Fruit fly (Drosophila melanogaster) whole organism, pupa: ENCODE results near the gene Ost48.

Experiments used
- CG10348 ChIP-seq: fragments of 200-800 bp; sonication (Bioruptor generic); IDR thresholded peaks from 2 replicates; pipeline ENCODE4 v1.3.6; 2022; ENCODE audit warnings: missing biosample characterization, missing genetic modification characterization
- CG12605 ChIP-seq: fragments of 200-800 bp; sonication (Bioruptor generic); IDR thresholded peaks from 2 replicates; pipeline ENCODE4 v1.3.6; 2022; ENCODE audit warnings: missing biosample characterization, missing genetic modification characterization
- CG13204 ChIP-seq: fragments of 200-800 bp; sonication (Bioruptor generic); optimal IDR thresholded peaks from 2 replicates; lab custom pipeline; 2018; ENCODE audit warnings: missing biosample characterization, mild to moderate bottlenecking, missing genetic modification characterization, moderate library complexity
- CG14655 ChIP-seq: fragments of 200-800 bp; sonication (Bioruptor generic); optimal IDR thresholded peaks from 3 replicates; lab custom pipeline; 2017; ENCODE audit warnings: mild to moderate bottlenecking, missing biosample characterization, missing genetic modification reagents, missing genetic modification characterization
- CG15710 ChIP-seq: fragments of 200-800 bp; sonication (Bioruptor generic); optimal IDR thresholded peaks from 2 replicates; lab custom pipeline; 2018; ENCODE audit warnings: missing biosample characterization, mild to moderate bottlenecking, missing genetic modification characterization, moderate library complexity
- CG17806 ChIP-seq: fragments of 200-800 bp; sonication (Bioruptor generic); optimal IDR thresholded peaks from 2 replicates; lab custom pipeline; 2018; ENCODE audit warnings: missing biosample characterization, mild to moderate bottlenecking, missing genetic modification characterization, moderate library complexity
- CG32121 ChIP-seq: fragments of 200-800 bp; sonication (Bioruptor generic); IDR thresholded peaks from 2 replicates; pipeline ENCODE4 v1.3.6; 2022; ENCODE audit warnings: missing biosample characterization, missing genetic modification characterization
- CG34367 ChIP-seq: fragments of 200-800 bp; sonication (Bioruptor generic); optimal IDR thresholded peaks from 2 replicates; lab custom pipeline; 2018; ENCODE audit warnings: missing biosample characterization, mild to moderate bottlenecking, missing genetic modification characterization
- CG4496 ChIP-seq: fragments of 200-800 bp; sonication (Bioruptor generic); IDR thresholded peaks from 3 replicates; pipeline ENCODE4 v1.3.6; 2022; ENCODE audit warnings: missing biosample characterization, missing genetic modification characterization
- CG8159 ChIP-seq: fragments of 200-800 bp; sonication (Bioruptor generic); optimal IDR thresholded peaks from 3 replicates; lab custom pipeline; 2018; ENCODE audit warnings: missing biosample characterization, mild to moderate bottlenecking, missing genetic modification characterization, moderate library complexity
- CG8301 ChIP-seq: fragments of 200-800 bp; sonication (Bioruptor generic); optimal IDR thresholded peaks from 2 replicates; lab custom pipeline; 2018; ENCODE audit warnings: missing biosample characterization, mild to moderate bottlenecking, missing genetic modification characterization
- CG9948 ChIP-seq: fragments of 200-800 bp; sonication (Bioruptor generic); optimal IDR thresholded peaks from 2 replicates; lab custom pipeline; 2018; ENCODE audit warnings: missing biosample characterization, mild to moderate bottlenecking, missing genetic modification characterization, moderate library complexity
- D1 ChIP-seq: fragments of 200-800 bp; sonication (Bioruptor generic); optimal IDR thresholded peaks from 2 replicates; lab custom pipeline; 2018; ENCODE audit warnings: missing biosample characterization, mild to moderate bottlenecking, missing genetic modification characterization, moderate library complexity
- EcR ChIP-seq: fragments of 200-800 bp; sonication (Bioruptor generic); optimal IDR thresholded peaks from 3 replicates; lab custom pipeline; 2019; ENCODE audit warnings: missing biosample characterization, missing genetic modification characterization, mild to moderate bottlenecking, moderate library complexity, missing genetic modification reagents
- Ets98B ChIP-seq: fragments of 200-800 bp; sonication (Bioruptor generic); IDR thresholded peaks from 2 replicates; pipeline ENCODE4 v1.3.6; 2022; ENCODE audit warnings: missing biosample characterization, missing genetic modification characterization
- Pif1A ChIP-seq: fragments of 200-800 bp; sonication (Bioruptor generic); optimal IDR thresholded peaks from 3 replicates; lab custom pipeline; 2016; ENCODE audit warnings: missing biosample characterization, missing genetic modification characterization
- Pif1B ChIP-seq: fragments of 200-800 bp; sonication (Bioruptor generic); optimal IDR thresholded peaks from 3 replicates; lab custom pipeline; 2016; ENCODE audit warnings: missing biosample characterization, missing genetic modification characterization
- Snoo ChIP-seq: fragments of 200-800 bp; sonication (Bioruptor generic); optimal IDR thresholded peaks from 3 replicates; lab custom pipeline; 2017; ENCODE audit warnings: missing biosample characterization, mild to moderate bottlenecking, missing genetic modification characterization, inconsistent platforms
- fd96Ca ChIP-seq: fragments of 200-800 bp; sonication (Bioruptor generic); IDR thresholded peaks from 3 replicates; pipeline ENCODE4 v1.3.6; 2022; ENCODE audit warnings: missing biosample characterization, missing genetic modification characterization
- gl ChIP-seq: fragments of 200-800 bp; sonication (Bioruptor generic); optimal IDR thresholded peaks from 2 replicates; lab custom pipeline; 2018; ENCODE audit warnings: missing biosample characterization, mild to moderate bottlenecking, missing genetic modification characterization
- rn ChIP-seq: fragments of 200-800 bp; sonication (Bioruptor generic); IDR thresholded peaks from 2 replicates; pipeline ENCODE4 v1.3.6; 2022; ENCODE audit warnings: missing biosample characterization, missing genetic modification characterization

Ost48 gene

DNA sequence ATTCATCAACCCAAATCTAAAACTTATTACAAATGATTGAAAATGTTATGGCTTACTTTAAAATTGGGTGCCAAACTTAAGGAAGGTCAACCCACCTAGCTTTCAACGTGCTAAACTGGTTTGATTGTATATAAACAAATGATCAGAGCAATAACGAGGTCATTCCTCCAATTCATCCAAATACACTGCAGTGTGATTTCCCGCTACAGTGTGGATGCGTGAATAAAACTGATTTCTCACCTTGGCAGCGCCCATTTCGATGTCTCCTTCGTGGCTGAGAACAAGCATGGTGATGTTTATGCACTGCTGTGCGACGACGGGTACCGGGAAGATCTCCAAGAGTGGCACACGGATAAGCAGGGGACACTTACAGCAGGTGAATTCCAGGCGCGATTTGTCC lies 37.0 kb upstream of the Ost48 start:
- no peak for TF ChIP-seq CG8301 (tag; lab: Kevin White, UChicago)
- no peak for TF ChIP-seq CG17806 (tag; lab: Kevin White, UChicago)
- no peak for TF ChIP-seq Snoo (tag; lab: Kevin White, UChicago)
- TF ChIP-seq, all 21 proteins: peak for 0

DNA sequence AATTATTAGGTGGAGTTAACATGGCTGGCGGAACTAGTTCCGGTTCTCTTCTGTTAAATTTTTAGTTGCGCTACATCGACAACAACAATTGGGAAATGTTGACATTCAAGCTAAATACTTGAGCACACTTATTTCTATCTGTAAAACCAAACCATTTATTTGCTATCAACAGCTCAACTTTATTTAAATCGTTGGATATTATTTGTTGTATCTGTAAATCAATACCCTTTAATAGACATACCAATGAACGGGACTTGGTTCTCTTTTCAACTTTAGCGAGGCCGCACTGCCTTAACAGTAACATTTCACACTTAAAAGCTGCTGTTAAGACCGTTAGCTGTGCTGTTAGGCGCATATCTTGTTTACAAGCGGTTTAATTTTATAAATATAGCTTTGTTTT lies 35.3 kb upstream of the Ost48 start, which contains the start of gene CG12106:
Gene CG12106 (plus strand): TSS at position 295 of the 400 bp plus-strand sequence.
- TF ChIP-seq Snoo (tag; lab: Kevin White, UChicago) (peak; percentile 23), CG4496 (GFP tag; lab: Robert Waterston, UW) (peak; percentile 56; the same call in 1 of the 3 replicates), CG9948 (peak; percentile 25), CG34367 (tag; lab: Kevin White, UChicago) (peak; percentile 26), CG13204 (GFP tag; lab: Kevin White, UChicago) (no peak), CG8301 (tag; lab: Kevin White, UChicago) (peak; percentile 53), CG14655 (no peak), fd96Ca (GFP tag; lab: Robert Waterston, UW) (no peak), Pif1B (GFP tag; lab: Kevin White, UChicago) (no peak), CG17806 (tag; lab: Kevin White, UChicago) (peak; percentile 40), CG10348 (GFP tag; lab: Robert Waterston, UW) (peak; percentile 21; the same call in 1 of the 2 replicates), EcR (GFP tag; lab: Kevin White, UChicago) (no peak), D1 (tag; lab: Kevin White, UChicago) (no peak), rn (GFP tag; lab: Robert Waterston, UW) (0 out of 2 replicates have a peak, but pooled peaks have one; percentile 20), Ets98B (no peak), CG15710 (peak; percentile 54), CG8159 (no peak), CG12605 (GFP tag; lab: Robert Waterston, UW) (no peak), CG32121 (GFP tag; lab: Robert Waterston, UW) (peak; percentile 27; the same call in 1 of the 2 replicates), Pif1A (no peak)

DNA sequence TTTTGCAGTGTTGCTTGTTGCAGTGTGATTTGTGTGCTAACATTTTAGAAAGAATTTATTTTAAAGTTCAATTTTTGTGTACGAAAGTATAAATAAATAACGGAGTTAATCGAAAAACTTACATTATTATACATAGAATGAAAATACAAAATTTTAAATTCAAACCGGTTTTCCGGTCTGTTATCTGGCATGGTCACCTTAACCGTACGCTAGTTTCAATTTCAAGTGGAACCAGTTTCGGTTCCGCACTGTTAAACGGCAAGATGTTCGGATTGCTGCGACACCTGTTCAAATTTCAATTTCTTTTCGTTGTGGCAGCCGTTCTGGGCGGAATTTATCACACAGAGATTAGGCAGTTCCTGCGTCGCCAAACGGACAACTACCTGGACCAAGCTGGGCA lies 34.1 kb upstream of the Ost48 start, which contains the start of gene CG12056:
Gene CG12056 (plus strand): TSS at position 241 of the 400 bp plus-strand sequence.
- TF ChIP-seq CG32121 (GFP tag; lab: Robert Waterston, UW): no peak
- no peak for TF ChIP-seq Pif1A
- TF ChIP-seq Ets98B: no peak
- TF ChIP-seq CG14655: no peak
- TF ChIP-seq CG15710: no peak
- TF ChIP-seq gl (tag; lab: Kevin White, UChicago): no peak
- TF ChIP-seq CG34367 (tag; lab: Kevin White, UChicago): no peak
- no peak for TF ChIP-seq EcR (GFP tag; lab: Kevin White, UChicago)
- TF ChIP-seq CG4496 (GFP tag; lab: Robert Waterston, UW): no peak
- TF ChIP-seq CG8301 (tag; lab: Kevin White, UChicago): no peak
- no peak for TF ChIP-seq Snoo (tag; lab: Kevin White, UChicago)

DNA sequence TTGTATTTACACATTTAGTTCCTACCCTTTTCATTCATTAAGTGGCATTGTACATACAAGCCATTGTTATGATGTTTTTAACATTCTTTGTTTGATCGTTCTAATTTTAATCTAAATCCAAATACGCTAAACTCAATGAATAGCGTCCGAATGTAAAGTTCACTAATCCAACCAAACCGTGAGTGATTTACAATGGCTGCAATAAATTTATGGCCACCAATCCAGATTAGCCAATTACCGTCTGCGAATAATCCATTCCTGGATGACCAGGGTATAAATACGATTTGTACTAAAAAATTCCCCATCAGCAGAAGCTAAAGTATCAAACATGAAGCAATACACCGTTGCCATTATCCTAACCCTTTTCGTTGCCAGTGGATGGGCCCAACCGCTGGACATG lies 33.0 kb upstream of the Ost48 start, which contains the start of gene CG12057:
Gene CG12057 (plus strand): TSS at position 301 of the 400 bp plus-strand sequence.
- no peak for TF ChIP-seq CG9948
- TF ChIP-seq CG15710: no peak
- TF ChIP-seq CG13204 (GFP tag; lab: Kevin White, UChicago): no peak
- no peak for TF ChIP-seq Pif1B (GFP tag; lab: Kevin White, UChicago)
- no peak for TF ChIP-seq CG17806 (tag; lab: Kevin White, UChicago)
- TF ChIP-seq CG8159: no peak
- no peak for TF ChIP-seq CG34367 (tag; lab: Kevin White, UChicago)
- TF ChIP-seq rn (GFP tag; lab: Robert Waterston, UW): no peak
- no peak for TF ChIP-seq CG4496 (GFP tag; lab: Robert Waterston, UW)
- no peak for TF ChIP-seq Ets98B
- no peak for TF ChIP-seq CG12605 (GFP tag; lab: Robert Waterston, UW)
- no peak for TF ChIP-seq Pif1A
- no peak for TF ChIP-seq gl (tag; lab: Kevin White, UChicago)
- TF ChIP-seq fd96Ca (GFP tag; lab: Robert Waterston, UW): no peak
- TF ChIP-seq CG32121 (GFP tag; lab: Robert Waterston, UW): no peak
- TF ChIP-seq Snoo (tag; lab: Kevin White, UChicago): no peak
- TF ChIP-seq CG10348 (GFP tag; lab: Robert Waterston, UW): no peak
- TF ChIP-seq, all 21 proteins: peak for 0

DNA sequence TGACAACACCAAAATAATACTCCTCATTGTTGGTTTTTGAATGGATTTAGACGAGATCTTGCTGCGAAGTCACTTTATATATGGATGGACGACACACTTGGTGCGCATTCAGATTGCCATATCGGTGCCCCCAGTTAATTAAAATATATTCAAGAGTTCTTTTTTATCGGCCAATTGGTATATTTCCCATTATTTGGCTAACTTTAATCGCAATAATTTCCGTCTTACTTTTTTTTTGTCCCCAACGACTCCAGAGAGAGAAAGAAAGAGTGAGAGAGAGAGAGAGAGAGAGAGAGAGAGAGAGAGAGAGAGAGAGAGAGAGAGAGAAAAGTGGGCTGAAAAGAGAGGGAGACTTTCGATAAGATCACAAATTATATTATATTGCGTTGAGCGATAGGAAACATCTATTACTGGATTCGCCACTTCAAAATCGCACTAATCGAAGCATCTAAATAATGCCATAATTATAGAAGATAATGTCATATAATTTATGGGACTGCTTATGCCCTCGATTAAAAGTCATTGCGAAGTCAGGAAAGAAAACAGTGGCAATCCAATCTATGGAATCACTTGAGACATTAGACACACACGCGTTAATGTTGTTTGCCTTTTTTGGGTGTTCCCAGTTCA lies 32.4 kb upstream of the Ost48 start, which contains the start of gene CG12115:
Gene CG12115 (minus strand): TSS at position 51 of the 630 bp plus-strand sequence.
- TF ChIP-seq CG13204 (GFP tag; lab: Kevin White, UChicago): no peak
- no peak for TF ChIP-seq gl (tag; lab: Kevin White, UChicago)
- TF ChIP-seq fd96Ca (GFP tag; lab: Robert Waterston, UW): no peak
- no peak for TF ChIP-seq CG10348 (GFP tag; lab: Robert Waterston, UW)
- no peak for TF ChIP-seq Pif1B (GFP tag; lab: Kevin White, UChicago)
- TF ChIP-seq CG9948: no peak
- no peak for TF ChIP-seq CG8301 (tag; lab: Kevin White, UChicago)
- no peak for TF ChIP-seq rn (GFP tag; lab: Robert Waterston, UW)
- no peak for TF ChIP-seq CG17806 (tag; lab: Kevin White, UChicago)

DNA sequence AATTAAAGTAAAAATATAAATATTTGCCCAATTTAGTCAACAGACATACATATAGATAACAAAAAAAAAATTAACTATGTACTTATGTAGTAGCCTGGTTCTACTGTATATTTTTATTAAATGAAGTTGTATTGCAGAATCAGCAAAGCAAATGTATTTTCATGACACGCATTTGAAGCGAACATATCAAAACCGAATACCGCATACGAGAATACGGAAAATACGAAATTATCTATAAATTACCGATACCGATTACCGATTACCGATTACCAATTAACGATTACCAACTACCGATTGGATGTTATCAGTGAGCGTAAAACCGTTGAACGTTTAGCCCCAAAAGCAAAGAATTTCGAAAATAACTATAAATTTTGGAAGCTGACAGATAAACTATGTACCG lies 29.1 kb upstream of the Ost48 start:
- no peak for TF ChIP-seq CG13204 (GFP tag; lab: Kevin White, UChicago)
- no peak for TF ChIP-seq CG32121 (GFP tag; lab: Robert Waterston, UW)
- no peak for TF ChIP-seq gl (tag; lab: Kevin White, UChicago)
- no peak for TF ChIP-seq EcR (GFP tag; lab: Kevin White, UChicago)
- TF ChIP-seq D1 (tag; lab: Kevin White, UChicago): no peak
- TF ChIP-seq Pif1B (GFP tag; lab: Kevin White, UChicago): no peak
- TF ChIP-seq CG12605 (GFP tag; lab: Robert Waterston, UW): no peak
- TF ChIP-seq CG17806 (tag; lab: Kevin White, UChicago): no peak
